Worm (Caenorhabditis elegans): ENCODE data around the gene nape-2.

DNA sequence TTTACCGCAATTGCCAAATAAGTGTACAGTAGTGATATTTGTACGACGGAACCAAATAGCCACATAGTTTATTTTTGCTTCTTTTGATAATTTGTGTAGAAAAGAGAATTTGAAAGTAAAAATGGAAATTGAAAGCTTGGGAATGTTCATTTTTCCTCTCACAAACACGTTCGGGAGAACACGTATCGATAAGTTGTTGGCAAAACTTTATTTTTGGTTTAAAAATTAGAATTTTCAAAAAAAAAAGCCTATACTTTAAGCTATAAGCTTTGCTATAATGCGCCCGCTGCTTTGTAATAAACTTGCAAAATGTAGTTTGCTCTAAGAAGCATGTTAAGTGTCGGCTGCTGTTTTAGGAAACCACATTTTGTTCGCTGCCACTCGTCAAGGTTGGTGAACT, 16.6 kb upstream of the nape-2 start, which contains the start of gene Y37E11AR.7:
- no peak for TF ChIP-seq nhr-10 (tag; optimal IDR thresholded peaks at IDR 0.05)
- no peak for TF ChIP-seq lsy-2 (tag; optimal IDR thresholded peaks at IDR 0.05)
- TF ChIP-seq lin-39 (tag; optimal IDR thresholded peaks at IDR 0.05), result no peak
- no peak for TF ChIP-seq blmp-1 (tag; optimal IDR thresholded peaks at IDR 0.05; ENCODE audit: insufficient read depth)
- no peak for TF ChIP-seq nhr-129 (tag; optimal IDR thresholded peaks at IDR 0.05)
- no peak for TF ChIP-seq egl-27 (tag; optimal IDR thresholded peaks at IDR 0.05)
- TF ChIP-seq nhr-11 (tag; optimal IDR thresholded peaks at IDR 0.05), result no peak
- TF ChIP-seq aly-2 (tag; optimal IDR thresholded peaks at IDR 0.05), result no peak
- no peak for TF ChIP-seq skn-1 (tag; optimal IDR thresholded peaks at IDR 0.05)
- TF ChIP-seq ama-1 (optimal IDR thresholded peaks at IDR 0.05), result no peak
- no peak for TF ChIP-seq gmeb-1 (tag; optimal IDR thresholded peaks at IDR 0.05)
- no peak for TF ChIP-seq alr-1 (tag; optimal IDR thresholded peaks at IDR 0.05)
